Fruit fly (Drosophila melanogaster) whole organism, prepupa: ENCODE measurements around the gene Pep.

Source experiments
- CG10669 ChIP-seq: fragments of 200-800 bp; sonication (Bioruptor generic); optimal IDR thresholded peaks from 3 replicates; lab custom pipeline; 2018; ENCODE audit warnings: missing biosample characterization, mild to moderate bottlenecking, missing genetic modification characterization, moderate library complexity
- CG15336 ChIP-seq: fragments of 200-800 bp; sonication (Bioruptor generic); IDR thresholded peaks from 2 replicates; pipeline ENCODE4 v1.3.6; 2022; ENCODE audit warnings: missing biosample characterization, missing genetic modification characterization
- CG1621 ChIP-seq: fragments of 200-800 bp; sonication (Bioruptor generic); optimal IDR thresholded peaks from 3 replicates; lab custom pipeline; 2018; ENCODE audit warnings: missing biosample characterization, mild to moderate bottlenecking, missing genetic modification characterization
- CG16779 ChIP-seq: fragments of 200-800 bp; sonication (Bioruptor generic); optimal IDR thresholded peaks from 3 replicates; lab custom pipeline; 2017; ENCODE audit warnings: missing biosample characterization, mild to moderate bottlenecking, missing genetic modification characterization
- CG31627 ChIP-seq: fragments of 200-800 bp; sonication (Bioruptor generic); optimal IDR thresholded peaks from 3 replicates; lab custom pipeline; 2016; ENCODE audit warnings: missing biosample characterization, missing genetic modification characterization
- CG3919 ChIP-seq: fragments of 200-800 bp; sonication (Bioruptor generic); optimal IDR thresholded peaks from 3 replicates; lab custom pipeline; 2016; ENCODE audit warnings: missing biosample characterization, missing genetic modification characterization
- CG8319 ChIP-seq: fragments of 200-800 bp; sonication (Bioruptor generic); optimal IDR thresholded peaks from 3 replicates; lab custom pipeline; 2016; ENCODE audit warnings: missing biosample characterization, missing genetic modification characterization
- Eip75B ChIP-seq: fragments of 200-800 bp; sonication (Bioruptor generic); optimal IDR thresholded peaks from 3 replicates; lab custom pipeline; 2016; ENCODE audit warnings: missing biosample characterization, missing genetic modification characterization
- Hr39 ChIP-seq: fragments of 200-800 bp; sonication (Bioruptor generic); optimal IDR thresholded peaks from 2 replicates; lab custom pipeline; 2016; ENCODE audit warnings: missing biosample characterization, missing genetic modification characterization
- OdsH ChIP-seq: fragments of 200-800 bp; sonication (Bioruptor generic); optimal IDR thresholded peaks from 3 replicates; lab custom pipeline; 2016; ENCODE audit warnings: missing biosample characterization, missing genetic modification characterization
- acj6 ChIP-seq: fragments of 200-800 bp; sonication (Bioruptor generic); optimal IDR thresholded peaks from 3 replicates; lab custom pipeline; 2016; ENCODE audit warnings: missing biosample characterization, missing genetic modification characterization
- fkh ChIP-seq: fragments of 200-800 bp; sonication (Bioruptor generic); optimal IDR thresholded peaks from 3 replicates; lab custom pipeline; 2017; ENCODE audit warnings: missing biosample characterization, mild to moderate bottlenecking, missing genetic modification characterization, moderate library complexity

- no peak for TF ChIP-seq Eip75B (GFP tag; lab: Kevin White, UChicago)
- TF ChIP-seq OdsH, result no peak
- no peak for TF ChIP-seq CG16779 (tag; lab: Kevin White, UChicago)
- no peak for TF ChIP-seq CG3919
- no peak for TF ChIP-seq acj6 (GFP tag; lab: Kevin White, UChicago)
- no peak for TF ChIP-seq fkh (GFP tag; lab: Kevin White, UChicago)
- no peak for TF ChIP-seq Hr39 (GFP tag; lab: Kevin White, UChicago)
- no peak for TF ChIP-seq CG31627 (GFP tag; lab: Kevin White, UChicago)
- TF ChIP-seq CG10669 (GFP tag; lab: Kevin White, UChicago), result no peak
- TF ChIP-seq CG15336, result no peak
- TF ChIP-seq CG1621, result no peak
- TF ChIP-seq CG8319 (GFP tag; lab: Kevin White, UChicago), result no peak
Observed at dm6 chr3L:17663647-17664046, 18.8 kb upstream of the Pep start.
